Fruit fly (Drosophila melanogaster) S2 (cell line): ENCODE data around the gene CG6785.

ENCODE experiments used
- CG8478 ChIP-seq: fragments of >200 bp; optimal IDR thresholded peaks from 2 replicates; lab custom pipeline; 2018
- CTCF ChIP-seq, 2 experiments: fragments of >200 bp; optimal IDR thresholded peaks; 2 replicates each; lab custom pipeline; 2018

- no peak for TF ChIP-seq CG8478 (lab: Kevin White, UChicago)
- TF ChIP-seq CTCF (optimal IDR thresholded peaks at IDR 0.05; lab: Kevin White, UChicago), result no peak
Observed at dm6 chr2L:12001132-12001531, 43.9 kb downstream of the CG6785 start.
